Worm (Caenorhabditis elegans): ENCODE measurements around the gene srh-69.

Gene srh-69

DNA sequence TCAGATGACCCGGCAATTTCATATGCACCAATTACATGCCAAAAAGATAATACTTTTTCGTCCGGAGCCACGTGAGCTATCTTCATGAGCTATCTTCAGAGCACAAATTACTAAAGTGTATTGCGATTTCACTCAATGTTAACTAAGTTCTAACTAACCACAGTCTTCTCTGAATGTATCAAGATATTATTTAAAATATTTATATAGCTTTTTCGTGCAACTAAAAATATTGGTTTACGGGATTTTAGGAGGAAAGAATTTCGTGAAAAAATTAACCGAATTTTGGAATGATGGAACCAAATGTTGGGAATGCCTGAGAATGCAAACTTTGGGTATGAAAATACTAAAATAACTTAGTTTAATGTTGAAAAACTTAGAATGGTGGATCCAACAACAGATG lies 33.0 kb upstream of the srh-69 start, which contains the start of gene F49C5.16:
TSS of gene F49C5.16 (plus strand) at position 301 of the 400 bp plus-strand sequence.
- TF ChIP-seq crh-2 (tag; optimal IDR thresholded peaks at IDR 0.05) = no peak
- TF ChIP-seq ztf-1 (GFP tag; conservative IDR thresholded peaks at IDR 0.05) = no peak
- no peak for TF ChIP-seq nhr-129 (tag; optimal IDR thresholded peaks at IDR 0.05)
- TF ChIP-seq dmd-4 (tag; optimal IDR thresholded peaks at IDR 0.05) = no peak
- TF ChIP-seq unc-62 (GFP tag; optimal IDR thresholded peaks at IDR 0.05) = no peak
- TF ChIP-seq ZK546.5 (tag; optimal IDR thresholded peaks at IDR 0.05) = no peak
- no peak for TF ChIP-seq nhr-25 (tag; optimal IDR thresholded peaks at IDR 0.05)
- TF ChIP-seq alr-1 (tag; optimal IDR thresholded peaks at IDR 0.05) = no peak
- TF ChIP-seq elt-3 (tag; optimal IDR thresholded peaks at IDR 0.05) = no peak
- TF ChIP-seq lsy-2 (tag; optimal IDR thresholded peaks at IDR 0.05) = no peak
- no peak for TF ChIP-seq ama-1 (optimal IDR thresholded peaks at IDR 0.05)

DNA sequence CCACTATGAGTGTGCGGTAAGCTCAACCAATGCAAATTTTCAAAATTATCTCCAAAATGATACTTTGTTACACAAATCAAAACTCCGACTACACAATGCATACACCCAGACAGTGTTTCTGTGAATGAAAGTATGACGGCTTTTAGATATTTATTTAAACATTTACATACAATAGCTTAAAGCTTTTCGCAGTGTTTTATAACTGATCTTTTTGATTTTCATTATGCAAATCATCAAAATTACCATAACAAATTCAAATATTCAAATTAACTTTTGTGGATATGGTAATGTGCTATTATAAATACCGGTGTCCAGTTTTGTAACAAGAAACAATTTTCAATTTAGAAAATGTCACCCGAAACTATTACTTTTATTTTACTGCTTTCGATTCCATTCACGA lies 31.9 kb upstream of the srh-69 start, which contains the start of the genes F49C5.5 and F49C5.10:
TSS of gene F49C5.5 (minus strand) at position 101 of the 400 bp plus-strand sequence.
TSS of gene F49C5.10 (plus strand) at position 344 of the 400 bp plus-strand sequence.
- TF ChIP-seq ztf-11 (tag; optimal IDR thresholded peaks at IDR 0.05) = no peak
- TF ChIP-seq F13H6.1 (tag; optimal IDR thresholded peaks at IDR 0.05) = no peak
- no peak for TF ChIP-seq nhr-129 (tag; optimal IDR thresholded peaks at IDR 0.05)
- TF ChIP-seq unc-55 (GFP tag; optimal IDR thresholded peaks at IDR 0.05) = no peak
- TF ChIP-seq nhr-11 (tag; optimal IDR thresholded peaks at IDR 0.05) = no peak
- TF ChIP-seq R02D3.7 (tag; optimal IDR thresholded peaks at IDR 0.05) = no peak
- TF ChIP-seq mbf-1 (tag; optimal IDR thresholded peaks at IDR 0.05) = no peak
- TF ChIP-seq nhr-21 (tag; optimal IDR thresholded peaks at IDR 0.05) = no peak
- no peak for TF ChIP-seq ceh-16 (tag; optimal IDR thresholded peaks at IDR 0.05)
- no peak for TF ChIP-seq C34F6.9 (tag; optimal IDR thresholded peaks at IDR 0.05)
- no peak for TF ChIP-seq gmeb-1 (tag; optimal IDR thresholded peaks at IDR 0.05)
- TF ChIP-seq lin-13 (GFP tag; optimal IDR thresholded peaks at IDR 0.05) = no peak
- no peak for TF ChIP-seq lsy-2 (tag; optimal IDR thresholded peaks at IDR 0.05)
- TF ChIP-seq sma-9 (GFP tag; optimal IDR thresholded peaks at IDR 0.05) = no peak
- TF ChIP-seq sma-9 (tag; optimal IDR thresholded peaks at IDR 0.05) = no peak
- TF ChIP-seq nhr-237 (tag; optimal IDR thresholded peaks at IDR 0.05) = no peak
- TF ChIP-seq nhr-12 (tag; optimal IDR thresholded peaks at IDR 0.05) = no peak
- no peak for TF ChIP-seq dmd-4 (tag; optimal IDR thresholded peaks at IDR 0.05)
- no peak for TF ChIP-seq ZK546.5 (tag; optimal IDR thresholded peaks at IDR 0.05)
- no peak for TF ChIP-seq Y55F3AM.14 (GFP tag; optimal IDR thresholded peaks at IDR 0.05)
- TF ChIP-seq nhr-23 (tag; optimal IDR thresholded peaks at IDR 0.05) = no peak

DNA sequence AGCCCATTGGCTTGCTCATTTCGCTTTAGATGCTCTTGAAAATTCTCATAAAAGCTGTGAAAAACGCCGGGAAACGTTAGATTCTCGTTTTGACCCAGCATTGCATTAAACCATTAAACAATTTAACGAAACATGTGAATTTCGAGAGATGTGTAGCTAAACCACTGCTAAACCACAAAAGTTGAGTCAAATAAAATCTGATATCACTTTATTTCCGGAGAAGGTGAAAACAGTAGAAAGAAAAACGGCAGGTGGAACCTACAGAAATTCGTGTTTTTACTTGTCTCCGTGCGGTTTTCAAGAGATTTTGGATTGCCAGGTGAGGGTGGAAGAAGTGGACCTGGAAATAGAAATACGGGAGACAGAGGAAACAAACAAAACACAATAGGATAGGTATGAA lies 30.0 kb upstream of the srh-69 start, which contains the start of gene F49C5.9:
TSS of gene F49C5.9 (minus strand) at position 101 of the 400 bp plus-strand sequence.
- TF ChIP-seq lin-39 (tag; optimal IDR thresholded peaks at IDR 0.05) = no peak
- no peak for TF ChIP-seq skn-1 (tag; optimal IDR thresholded peaks at IDR 0.05)
- TF ChIP-seq gmeb-1 (tag; optimal IDR thresholded peaks at IDR 0.05) = no peak
- TF ChIP-seq nhr-21 (tag; optimal IDR thresholded peaks at IDR 0.05) = no peak
- no peak for TF ChIP-seq alr-1 (tag; optimal IDR thresholded peaks at IDR 0.05)
- TF ChIP-seq lin-13 (GFP tag; optimal IDR thresholded peaks at IDR 0.05) = no peak
- no peak for TF ChIP-seq egl-27 (tag; optimal IDR thresholded peaks at IDR 0.05)
- no peak for TF ChIP-seq elt-3 (tag; optimal IDR thresholded peaks at IDR 0.05)
- no peak for TF ChIP-seq unc-62 (GFP tag; optimal IDR thresholded peaks at IDR 0.05)
- no peak for TF ChIP-seq nhr-12 (tag; optimal IDR thresholded peaks at IDR 0.05)
- TF ChIP-seq Y55F3AM.14 (GFP tag; optimal IDR thresholded peaks at IDR 0.05) = no peak
- TF ChIP-seq nhr-10 (tag; optimal IDR thresholded peaks at IDR 0.05) = no peak
- TF ChIP-seq snpc-4 (tag; optimal IDR thresholded peaks at IDR 0.05) = no peak
- no peak for TF ChIP-seq nhr-129 (tag; optimal IDR thresholded peaks at IDR 0.05)
- no peak for TF ChIP-seq unc-39 (tag; optimal IDR thresholded peaks at IDR 0.05)
- TF ChIP-seq nhr-25 (tag; optimal IDR thresholded peaks at IDR 0.05) = no peak
- no peak for TF ChIP-seq nhr-23 (tag; optimal IDR thresholded peaks at IDR 0.05)
- TF ChIP-seq F13H6.1 (tag; optimal IDR thresholded peaks at IDR 0.05) = no peak
- TF ChIP-seq mdl-1 (tag; optimal IDR thresholded peaks at IDR 0.05) = no peak
- TF ChIP-seq crh-2 (tag; optimal IDR thresholded peaks at IDR 0.05) = no peak

DNA sequence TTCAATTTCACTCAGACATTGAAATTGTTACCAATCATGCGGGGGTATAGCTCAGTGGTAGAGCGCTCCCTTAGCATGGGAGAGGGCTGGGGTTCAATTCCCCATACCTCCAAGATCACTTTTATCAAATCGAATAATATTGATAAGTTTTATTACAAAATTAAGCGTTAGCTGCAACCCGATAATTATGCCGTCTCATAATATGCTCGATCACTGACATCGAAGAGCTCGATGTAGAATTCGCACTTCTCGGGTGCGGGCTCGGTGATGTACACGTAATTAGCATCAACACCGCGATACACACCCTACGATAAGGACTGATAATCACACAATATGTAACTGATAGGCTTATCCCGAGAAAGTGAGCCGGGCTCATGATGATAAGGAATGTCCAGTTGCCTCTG lies 28.1 kb upstream of the srh-69 start:
- TF ChIP-seq ztf-4 (tag; optimal IDR thresholded peaks at IDR 0.05) (no peak), fos-1 (tag; optimal IDR thresholded peaks at IDR 0.05) (peak; percentile 33)
